Fruit fly (Drosophila melanogaster) whole organism, embryonic: ENCODE measurements around the gene Ocrl.

ENCODE experiments used
- Atf6 ChIP-seq: fragments of 200-800 bp; sonication (Bioruptor generic); IDR thresholded peaks from 2 replicates; pipeline ENCODE4 v1.3.6; 2022; ENCODE audit warnings: missing biosample characterization, missing genetic modification characterization
- BEAF-32 ChIP-seq: fragments of 200-800 bp; sonication (Bioruptor generic); optimal IDR thresholded peaks from 3 replicates; lab custom pipeline; 2017; ENCODE audit warnings: missing biosample characterization, missing genetic modification characterization, mild to moderate bottlenecking, moderate library complexity, missing genetic modification reagents
- Bteb2 ChIP-seq: fragments of 200-800 bp; sonication (Bioruptor generic); optimal IDR thresholded peaks from 2 replicates; lab custom pipeline; 2016; ENCODE audit warnings: missing biosample characterization, missing genetic modification characterization
- CG10209 ChIP-seq: fragments of 200-800 bp; sonication (Bioruptor generic); optimal IDR thresholded peaks from 3 replicates; lab custom pipeline; 2017; ENCODE audit warnings: missing biosample characterization, mild to moderate bottlenecking, missing genetic modification characterization, missing genetic modification reagents
- CG12071 ChIP-seq: fragments of 200-800 bp; sonication (Bioruptor generic); optimal IDR thresholded peaks from 3 replicates; lab custom pipeline; 2018; ENCODE audit warnings: missing biosample characterization, mild to moderate bottlenecking, missing genetic modification characterization
- CG15269 ChIP-seq: fragments of 200-800 bp; sonication (Bioruptor generic); optimal IDR thresholded peaks from 2 replicates; lab custom pipeline; 2018; ENCODE audit warnings: missing biosample characterization, mild to moderate bottlenecking, missing genetic modification characterization, moderate library complexity
- CG1602 ChIP-seq: fragments of 200-800 bp; sonication (Bioruptor generic); optimal IDR thresholded peaks from 3 replicates; lab custom pipeline; 2016; ENCODE audit warnings: missing biosample characterization, missing genetic modification characterization
- CG17328 ChIP-seq: fragments of 200-800 bp; sonication (Bioruptor generic); IDR thresholded peaks from 2 replicates; pipeline ENCODE4 v1.3.6; 2022; ENCODE audit warnings: missing biosample characterization, missing genetic modification characterization
- CG17612 ChIP-seq: fragments of 200-800 bp; sonication (Bioruptor generic); IDR thresholded peaks from 2 replicates; pipeline ENCODE4 v1.3.6; 2022; ENCODE audit warnings: missing biosample characterization, missing genetic modification characterization
- CG1832 ChIP-seq: fragments of 200-800 bp; sonication (Bioruptor generic); optimal IDR thresholded peaks from 2 replicates; lab custom pipeline; 2017; ENCODE audit warnings: missing biosample characterization, mild to moderate bottlenecking, missing genetic modification characterization, inconsistent platforms
- CG31224 ChIP-seq: fragments of 200-800 bp; sonication (Bioruptor generic); IDR thresholded peaks from 2 replicates; pipeline ENCODE4 v1.3.6; 2022; ENCODE audit warnings: missing biosample characterization, missing genetic modification characterization
- CG31441 ChIP-seq: fragments of 200-800 bp; sonication (Bioruptor generic); IDR thresholded peaks from 2 replicates; pipeline ENCODE4 v1.3.6; 2022; ENCODE audit warnings: missing biosample characterization, missing genetic modification characterization
- CG34224 ChIP-seq: fragments of 200-800 bp; sonication (Bioruptor generic); IDR thresholded peaks from 3 replicates; pipeline ENCODE4 v1.3.6; 2022; ENCODE audit warnings: missing biosample characterization, missing genetic modification characterization; ENCODE audit not compliant: partially characterized antibody
- CG6175 ChIP-seq: fragments of 200-800 bp; sonication (Bioruptor generic); IDR thresholded peaks from 3 replicates; pipeline ENCODE4 v1.3.6; 2022; ENCODE audit warnings: missing biosample characterization, missing genetic modification characterization
- CG7271 ChIP-seq: fragments of 200-800 bp; sonication (Bioruptor generic); optimal IDR thresholded peaks from 2 replicates; lab custom pipeline; 2018; ENCODE audit warnings: missing biosample characterization, mild to moderate bottlenecking, missing genetic modification characterization, moderate library complexity
- CG7928 ChIP-seq: fragments of 200-800 bp; sonication (Bioruptor generic); optimal IDR thresholded peaks from 2 replicates; lab custom pipeline; 2017; ENCODE audit warnings: missing biosample characterization, mild to moderate bottlenecking, missing genetic modification characterization
- CG8281 ChIP-seq: fragments of 200-800 bp; sonication (Bioruptor generic); optimal IDR thresholded peaks from 2 replicates; lab custom pipeline; 2018; ENCODE audit warnings: missing biosample characterization, mild to moderate bottlenecking, missing genetic modification characterization, moderate library complexity
- CG8944 ChIP-seq: fragments of 200-800 bp; sonication (Bioruptor generic); optimal IDR thresholded peaks from 3 replicates; lab custom pipeline; 2016; ENCODE audit warnings: missing biosample characterization, missing genetic modification characterization
- D ChIP-seq, 2 experiments: fragments of 200-800 bp in 1 of 2; fragments of >200 bp in 1 of 2; sonication (Bioruptor generic) in 1 of 2; optimal IDR thresholded peaks; 2 replicates in 1 of 2; 3 replicates in 1 of 2; lab custom pipeline; 2017; ENCODE audit warnings: mild to moderate bottlenecking in 1 of 2, missing biosample characterization in 1 of 2, missing genetic modification characterization in 1 of 2, missing genetic modification reagents in 1 of 2
- Dip2 ChIP-seq: fragments of 200-800 bp; sonication (Bioruptor generic); IDR thresholded peaks from 2 replicates; pipeline ENCODE4 v1.3.6; 2022; ENCODE audit warnings: missing biosample characterization, missing genetic modification characterization
- Dp ChIP-seq: fragments of 200-800 bp; sonication (Bioruptor generic); optimal IDR thresholded peaks from 2 replicates; lab custom pipeline; 2018; ENCODE audit warnings: missing biosample characterization, mild to moderate bottlenecking, missing genetic modification characterization, moderate library complexity
- Drgx ChIP-seq: fragments of 200-800 bp; sonication (Bioruptor generic); IDR thresholded peaks from 2 replicates; pipeline ENCODE4 v1.3.6; 2022; ENCODE audit warnings: missing biosample characterization, missing genetic modification characterization
- E2f2 ChIP-seq: fragments of 200-800 bp; sonication (Bioruptor generic); IDR thresholded peaks from 2 replicates; pipeline ENCODE4 v1.3.6; 2022; ENCODE audit warnings: missing biosample characterization, missing genetic modification characterization
- Gug ChIP-seq: fragments of 200-800 bp; sonication (Bioruptor generic); IDR thresholded peaks from 4 replicates; pipeline ENCODE4 v1.3.6; 2022; ENCODE audit warnings: missing biosample characterization, missing genetic modification characterization
- H2.0 ChIP-seq: fragments of 200-800 bp; sonication (Bioruptor generic); IDR thresholded peaks from 2 replicates; pipeline ENCODE4 v1.3.6; 2022; ENCODE audit warnings: missing biosample characterization, missing genetic modification characterization
- HLHmδ ChIP-seq: fragments of 200-800 bp; sonication (Bioruptor generic); optimal IDR thresholded peaks from 2 replicates; lab custom pipeline; 2018; ENCODE audit warnings: missing biosample characterization, mild to moderate bottlenecking, missing genetic modification characterization, moderate library complexity
- Hey ChIP-seq: fragments of 200-800 bp; sonication (Bioruptor generic); optimal IDR thresholded peaks from 3 replicates; lab custom pipeline; 2018; ENCODE audit warnings: missing biosample characterization, mild to moderate bottlenecking, missing genetic modification characterization
- Hr51 ChIP-seq, 2 experiments: fragments of 200-800 bp; sonication (Bioruptor generic); optimal IDR thresholded peaks; 2 replicates in 1 of 2; 3 replicates in 1 of 2; lab custom pipeline; 2016 to 2018; ENCODE audit warnings: missing biosample characterization in 2 of 2, missing genetic modification characterization in 2 of 2, mild to moderate bottlenecking in 1 of 2, moderate library complexity in 1 of 2
- Max ChIP-seq: fragments of 200-800 bp; sonication (Bioruptor generic); optimal IDR thresholded peaks from 2 replicates; lab custom pipeline; 2016; ENCODE audit warnings: missing biosample characterization, mild to moderate bottlenecking, missing genetic modification characterization
- Oli ChIP-seq: fragments of 200-800 bp; sonication (Bioruptor generic); optimal IDR thresholded peaks from 2 replicates; lab custom pipeline; 2018; ENCODE audit warnings: missing biosample characterization, mild to moderate bottlenecking, missing genetic modification characterization, moderate library complexity
- Stat92E ChIP-seq, 3 experiments: fragments of >200 bp in 2 of 3; fragments of 200-800 bp in 1 of 3; sonication (Bioruptor generic) in 1 of 3; optimal IDR thresholded peaks; 2 replicates each; lab custom pipeline; 2017 to 2019; ENCODE audit warnings: missing biosample characterization in 3 of 3, missing genetic modification characterization in 3 of 3, mild to moderate bottlenecking in 1 of 3, moderate library complexity in 1 of 3
- YL-1 ChIP-seq: fragments of 200-800 bp; sonication (Bioruptor generic); optimal IDR thresholded peaks from 3 replicates; lab custom pipeline; 2017; ENCODE audit warnings: missing biosample characterization, mild to moderate bottlenecking, missing genetic modification characterization
- aop ChIP-seq: fragments of 200-800 bp; sonication (Bioruptor generic); IDR thresholded peaks from 2 replicates; pipeline ENCODE4 v1.3.6; 2022; ENCODE audit warnings: missing biosample characterization, missing genetic modification characterization
- caup ChIP-seq: fragments of 200-800 bp; sonication (Bioruptor generic); optimal IDR thresholded peaks from 3 replicates; lab custom pipeline; 2017; ENCODE audit warnings: missing biosample characterization, mild to moderate bottlenecking, missing genetic modification characterization, moderate library complexity; ENCODE audit not compliant: severe bottlenecking
- cg ChIP-seq: fragments of 200-800 bp; sonication (Bioruptor generic); optimal IDR thresholded peaks from 3 replicates; lab custom pipeline; 2019; ENCODE audit warnings: missing biosample characterization, mild to moderate bottlenecking, missing genetic modification characterization, moderate library complexity
- croc ChIP-seq: fragments of 200-800 bp; sonication (Bioruptor generic); conservative IDR thresholded peaks from 3 replicates; pipeline ENCODE4 v1.3.6; 2022; ENCODE audit warnings: missing biosample characterization, missing genetic modification characterization
- disco-r ChIP-seq: fragments of 200-800 bp; sonication (Bioruptor generic); optimal IDR thresholded peaks from 2 replicates; lab custom pipeline; 2016; ENCODE audit warnings: missing biosample characterization, missing genetic modification characterization
- ken ChIP-seq: fragments of 200-800 bp; sonication (Bioruptor generic); IDR thresholded peaks from 3 replicates; pipeline ENCODE4 v1.3.6; 2022; ENCODE audit warnings: missing biosample characterization, missing genetic modification characterization
- klu ChIP-seq: fragments of 200-800 bp; sonication (Bioruptor generic); IDR thresholded peaks from 2 replicates; pipeline ENCODE4 v1.3.6; 2022; ENCODE audit warnings: missing biosample characterization, missing genetic modification characterization
- luna ChIP-seq: fragments of 200-800 bp; sonication (Bioruptor generic); optimal IDR thresholded peaks from 2 replicates; lab custom pipeline; 2016; ENCODE audit warnings: missing biosample characterization, missing genetic modification characterization
- pan ChIP-seq, 4 experiments: fragments of >200 bp in 3 of 4; fragments of 200-800 bp in 1 of 4; sonication (Bioruptor generic) in 1 of 4; optimal IDR thresholded peaks in 3 of 4; IDR thresholded peaks in 1 of 4; 2 replicates each; pipeline versions ENCODE4 v1.3.6 to Lab custom; 2017 to 2022; ENCODE audit warnings: missing biosample characterization in 2 of 4, missing genetic modification characterization in 2 of 4, mixed read lengths in 1 of 4
- pfk ChIP-seq: fragments of 200-800 bp; sonication (Bioruptor generic); optimal IDR thresholded peaks from 2 replicates; lab custom pipeline; 2018; ENCODE audit warnings: missing biosample characterization, mild to moderate bottlenecking, missing genetic modification characterization, moderate library complexity
- ranshi ChIP-seq: fragments of 200-800 bp; sonication (Bioruptor generic); IDR thresholded peaks from 2 replicates; pipeline ENCODE4 v1.3.6; 2022; ENCODE audit warnings: missing biosample characterization, missing genetic modification characterization
- so ChIP-seq: fragments of 200-800 bp; sonication (Bioruptor generic); IDR thresholded peaks from 3 replicates; pipeline ENCODE4 v1.3.6; 2022; ENCODE audit warnings: missing biosample characterization, missing genetic modification characterization
- sr ChIP-seq: fragments of 200-800 bp; sonication (Bioruptor generic); IDR thresholded peaks from 3 replicates; pipeline ENCODE4 v1.3.6; 2022; ENCODE audit warnings: missing biosample characterization, missing genetic modification characterization
- tap ChIP-seq: fragments of 200-800 bp; optimal IDR thresholded peaks from 3 replicates; lab custom pipeline; 2019; ENCODE audit warnings: missing biosample characterization, mild to moderate bottlenecking, missing genetic modification characterization, moderate library complexity
- tgo ChIP-seq: fragments of 200-800 bp; sonication (Bioruptor generic); IDR thresholded peaks from 3 replicates; pipeline ENCODE4 v1.3.6; 2022; ENCODE audit warnings: missing biosample characterization, missing genetic modification characterization
- tll ChIP-seq, 2 experiments: fragments of 200-800 bp in 1 of 2; fragments of >200 bp in 1 of 2; sonication (Bioruptor generic) in 1 of 2; optimal IDR thresholded peaks; 2 replicates each; lab custom pipeline; 2017 to 2019; ENCODE audit warnings: missing biosample characterization in 2 of 2, missing genetic modification characterization in 2 of 2, mild to moderate bottlenecking in 1 of 2, moderate library complexity in 1 of 2

The Ocrl gene

dm6 chrX:1907727-1908264 is 15.0 kb upstream of the Ocrl start, which contains the start of gene mip130 (continued):
- TF ChIP-seq Max (GFP tag; lab: Kevin White, UChicago): peak; percentile 46
- no peak for TF ChIP-seq Gug
- peak; percentile 33 for TF ChIP-seq Dp
- TF ChIP-seq ken (GFP tag; lab: Robert Waterston, UW): no peak
- no peak for TF ChIP-seq sr (GFP tag; lab: Robert Waterston, UW)
- no peak for TF ChIP-seq tll (GFP tag; optimal IDR thresholded peaks at IDR 0.05; lab: Kevin White, UChicago)
- TF ChIP-seq tgo (GFP tag; lab: Robert Waterston, UW): peak; percentile 36; the same call in 1 of the 3 replicates
- peak; percentile 66 for TF ChIP-seq Atf6 (GFP tag; lab: Robert Waterston, UW)
- TF ChIP-seq CG8281 (tag; lab: Kevin White, UChicago): no peak
- no peak for TF ChIP-seq Hey (tag; lab: Kevin White, UChicago)
- no peak for TF ChIP-seq tap (tag; lab: Kevin White, UChicago)
- TF ChIP-seq Oli (tag; lab: Kevin White, UChicago): peak; percentile 55
- TF ChIP-seq CG7928 (GFP tag; lab: Kevin White, UChicago): no peak
- TF ChIP-seq D (optimal IDR thresholded peaks at IDR 0.05; lab: Kevin White, UChicago): no peak
- TF ChIP-seq D (GFP tag; optimal IDR thresholded peaks at IDR 0.05; lab: Kevin White, UChicago): no peak
- TF ChIP-seq BEAF-32: peak; percentile 80
- no peak for TF ChIP-seq Bteb2 (GFP tag; lab: Kevin White, UChicago)
- TF ChIP-seq disco-r (GFP tag; lab: Kevin White, UChicago): no peak
- no peak for TF ChIP-seq H2.0
- peak; percentile 48 for TF ChIP-seq CG10209 (GFP tag; lab: Kevin White, UChicago)
- no peak for TF ChIP-seq so (GFP tag; lab: Robert Waterston, UW)
- no peak for TF ChIP-seq CG17612 (GFP tag; lab: Robert Waterston, UW)
- peak; percentile 44; the same call in 1 of the 2 replicates for TF ChIP-seq CG31441
- peak; percentile 24 for TF ChIP-seq CG1602 (GFP tag; lab: Kevin White, UChicago)
- no peak for TF ChIP-seq pan (optimal IDR thresholded peaks at IDR 0.05; lab: Kevin White, UChicago)
- TF ChIP-seq pan (GFP tag; optimal IDR thresholded peaks at IDR 0.05 in 1 of 2, IDR thresholded peaks at IDR 0.05 in 1 of 2): peak in 1 of 2 experiments; percentile 60
- TF ChIP-seq Drgx (GFP tag; lab: Robert Waterston, UW): peak; percentile 48; the same call in 1 of the 2 replicates
- TF ChIP-seq Hr51 (GFP tag; optimal IDR thresholded peaks at IDR 0.05; lab: Kevin White, UChicago): peak in 1 of 2 experiments; percentile 51
- TF ChIP-seq CG8944 (GFP tag; lab: Kevin White, UChicago): no peak
- peak; percentile 36 for TF ChIP-seq caup
- TF ChIP-seq Dip2 (GFP tag; lab: Robert Waterston, UW): no peak
- no peak for TF ChIP-seq aop (GFP tag; lab: Robert Waterston, UW)
- TF ChIP-seq CG1832 (GFP tag; lab: Kevin White, UChicago): no peak
- no peak for TF ChIP-seq cg (GFP tag; lab: Kevin White, UChicago)
- TF ChIP-seq YL-1: no peak
- TF ChIP-seq CG31224 (GFP tag; lab: Robert Waterston, UW): no peak
- TF ChIP-seq E2f2 (GFP tag; lab: Robert Waterston, UW): peak; percentile 47; the same call in 1 of the 2 replicates
- TF ChIP-seq croc (GFP tag; lab: Robert Waterston, UW): no peak
- TF ChIP-seq luna (GFP tag; lab: Kevin White, UChicago): no peak
- 0 out of 2 replicates have a peak, but pooled peaks have one; percentile 41 for TF ChIP-seq ranshi
- peak; percentile 58 for TF ChIP-seq CG15269 (tag; lab: Kevin White, UChicago)
- TF ChIP-seq CG12071: peak; percentile 6
- TF ChIP-seq CG6175 (GFP tag; lab: Robert Waterston, UW): no peak
- TF ChIP-seq pfk (GFP tag; lab: Kevin White, UChicago): no peak
- no peak for TF ChIP-seq CG17328 (GFP tag; lab: Robert Waterston, UW)
- no peak for TF ChIP-seq klu (GFP tag; lab: Robert Waterston, UW)
- peak; percentile 81 for TF ChIP-seq CG34224 (GFP tag; lab: Robert Waterston, UW)
- no peak for TF ChIP-seq CG7271 (tag; lab: Kevin White, UChicago)
- no peak for TF ChIP-seq HLHmδ (GFP tag; lab: Kevin White, UChicago)
- TF ChIP-seq Stat92E (GFP tag; optimal IDR thresholded peaks at IDR 0.05; lab: Kevin White, UChicago): no peak
